Fruit fly (Drosophila melanogaster) whole organism, embryonic: Measurements from ENCODE around the gene CG10208.

Experiments
- B-H2 ChIP-seq: fragments of 200-800 bp; sonication (Bioruptor generic); optimal IDR thresholded peaks from 2 replicates; lab custom pipeline; 2018; ENCODE audit warnings: missing biosample characterization, mild to moderate bottlenecking, missing genetic modification characterization
- C15 ChIP-seq: fragments of 200-800 bp; sonication (Bioruptor generic); IDR thresholded peaks from 3 replicates; pipeline ENCODE4 v1.3.6; 2022; ENCODE audit warnings: missing biosample characterization, missing genetic modification characterization
- CG10147 ChIP-seq: fragments of 200-800 bp; sonication (Bioruptor generic); optimal IDR thresholded peaks from 2 replicates; lab custom pipeline; 2019; ENCODE audit warnings: missing biosample characterization, mild to moderate bottlenecking, missing genetic modification characterization, moderate library complexity
- CG10267 ChIP-seq: fragments of 200-800 bp; sonication (Bioruptor generic); optimal IDR thresholded peaks from 2 replicates; lab custom pipeline; 2018; ENCODE audit warnings: missing biosample characterization, mild to moderate bottlenecking, missing genetic modification characterization, moderate library complexity
- CG10565 ChIP-seq: fragments of 200-800 bp; sonication (Bioruptor generic); optimal IDR thresholded peaks from 3 replicates; lab custom pipeline; 2016; ENCODE audit warnings: missing biosample characterization, mild to moderate bottlenecking, missing genetic modification characterization
- CG11093 ChIP-seq: fragments of 200-800 bp; sonication (Bioruptor generic); IDR thresholded peaks from 3 replicates; pipeline ENCODE4 v1.3.6; 2022; ENCODE audit warnings: missing biosample characterization, missing genetic modification characterization
- CG11456 ChIP-seq: fragments of 200-800 bp; sonication (Bioruptor generic); IDR thresholded peaks from 3 replicates; pipeline ENCODE4 v1.3.6; 2022; ENCODE audit warnings: missing biosample characterization, missing genetic modification characterization
- CG12659 ChIP-seq: fragments of 200-800 bp; sonication (Bioruptor generic); optimal IDR thresholded peaks from 3 replicates; lab custom pipeline; 2017; ENCODE audit warnings: mild to moderate bottlenecking, missing biosample characterization, missing genetic modification reagents, missing genetic modification characterization
- CG17802 ChIP-seq: fragments of 200-800 bp; sonication (Bioruptor generic); optimal IDR thresholded peaks from 2 replicates; lab custom pipeline; 2018; ENCODE audit warnings: missing biosample characterization, mild to moderate bottlenecking, missing genetic modification characterization, moderate library complexity
- CG17829 ChIP-seq: fragments of 200-800 bp; optimal IDR thresholded peaks from 2 replicates; lab custom pipeline; 2019; ENCODE audit warnings: missing biosample characterization, mild to moderate bottlenecking, missing genetic modification characterization, moderate library complexity
- CG18011 ChIP-seq: fragments of 200-800 bp; sonication (Bioruptor generic); optimal IDR thresholded peaks from 2 replicates; lab custom pipeline; 2017; ENCODE audit warnings: missing biosample characterization, missing genetic modification characterization, mild to moderate bottlenecking, moderate library complexity, missing genotype
- CG31388 ChIP-seq: fragments of 200-800 bp; sonication (Bioruptor generic); optimal IDR thresholded peaks from 2 replicates; lab custom pipeline; 2016; ENCODE audit warnings: missing biosample characterization, missing genetic modification characterization
- CG32767 ChIP-seq: fragments of 200-800 bp; sonication (Bioruptor generic); IDR thresholded peaks from 2 replicates; pipeline ENCODE4 v1.3.6; 2022; ENCODE audit warnings: missing biosample characterization, missing genetic modification characterization
- CG4707 ChIP-seq: fragments of 200-800 bp; sonication (Bioruptor generic); optimal IDR thresholded peaks from 2 replicates; lab custom pipeline; 2018; ENCODE audit warnings: missing biosample characterization, mild to moderate bottlenecking, missing genetic modification characterization, moderate library complexity
- CG4820 ChIP-seq: fragments of 200-800 bp; sonication (Bioruptor generic); optimal IDR thresholded peaks from 3 replicates; lab custom pipeline; 2016; ENCODE audit warnings: missing biosample characterization, missing genetic modification characterization
- CG6654 ChIP-seq: fragments of 200-800 bp; sonication (Bioruptor generic); optimal IDR thresholded peaks from 2 replicates; lab custom pipeline; 2017; ENCODE audit warnings: missing biosample characterization, mild to moderate bottlenecking, missing genetic modification characterization
- CG7786 ChIP-seq: fragments of 200-800 bp; sonication (Bioruptor generic); optimal IDR thresholded peaks from 2 replicates; lab custom pipeline; 2016; ENCODE audit warnings: missing biosample characterization, missing genetic modification characterization
- CG8944 ChIP-seq: fragments of 200-800 bp; sonication (Bioruptor generic); optimal IDR thresholded peaks from 3 replicates; lab custom pipeline; 2016; ENCODE audit warnings: missing biosample characterization, missing genetic modification characterization
- CG9437 ChIP-seq: fragments of 200-800 bp; sonication (Bioruptor generic); optimal IDR thresholded peaks from 2 replicates; lab custom pipeline; 2018; ENCODE audit warnings: missing biosample characterization, mild to moderate bottlenecking, missing genetic modification characterization
- CHES-1-like ChIP-seq: fragments of 200-800 bp; sonication (Bioruptor generic); optimal IDR thresholded peaks from 2 replicates; lab custom pipeline; 2016; ENCODE audit warnings: missing biosample characterization, missing genetic modification characterization
- Dp ChIP-seq: fragments of 200-800 bp; sonication (Bioruptor generic); optimal IDR thresholded peaks from 2 replicates; lab custom pipeline; 2018; ENCODE audit warnings: missing biosample characterization, mild to moderate bottlenecking, missing genetic modification characterization, moderate library complexity
- Ets97D ChIP-seq: fragments of 200-800 bp; sonication (Bioruptor generic); optimal IDR thresholded peaks from 3 replicates; lab custom pipeline; 2016; ENCODE audit warnings: missing biosample characterization, missing genetic modification characterization
- Hr78 ChIP-seq, 2 experiments: fragments of 200-800 bp in 1 of 2; fragments of >200 bp in 1 of 2; sonication (Bioruptor generic) in 1 of 2; optimal IDR thresholded peaks; 2 replicates each; lab custom pipeline; 2017 to 2019; ENCODE audit warnings: missing biosample characterization in 2 of 2, missing genetic modification characterization in 2 of 2, mild to moderate bottlenecking in 1 of 2, moderate library complexity in 1 of 2
- MBD-R2 ChIP-seq: fragments of 200-800 bp; sonication (Bioruptor generic); IDR thresholded peaks from 2 replicates; pipeline ENCODE4 v1.3.6; 2022; ENCODE audit warnings: missing biosample characterization, missing genetic modification characterization
- Mrtf ChIP-seq: fragments of 200-800 bp; sonication (Bioruptor generic); IDR thresholded peaks from 3 replicates; pipeline ENCODE4 v1.3.6; 2022; ENCODE audit warnings: missing biosample characterization, missing genetic modification characterization
- Pdp1 ChIP-seq, 2 experiments: fragments of 200-800 bp; sonication (Bioruptor generic); optimal IDR thresholded peaks; 3 replicates each; lab custom pipeline; 2016; ENCODE audit warnings: missing biosample characterization in 2 of 2, missing genetic modification characterization in 2 of 2, mild to moderate bottlenecking in 1 of 2, moderate library complexity in 1 of 2
- Scr ChIP-seq: fragments of 200-800 bp; sonication (Bioruptor generic); IDR thresholded peaks from 2 replicates; pipeline ENCODE4 v1.3.6; 2022; ENCODE audit warnings: missing biosample characterization, missing genetic modification characterization; ENCODE audit not compliant: partially characterized antibody
- ac ChIP-seq: fragments of 200-800 bp; sonication (Bioruptor generic); optimal IDR thresholded peaks from 3 replicates; lab custom pipeline; 2017; ENCODE audit warnings: missing biosample characterization, mild to moderate bottlenecking, missing genetic modification characterization
- ara ChIP-seq: fragments of 200-800 bp; sonication (Bioruptor generic); IDR thresholded peaks from 2 replicates; pipeline ENCODE4 v1.3.6; 2022; ENCODE audit warnings: missing biosample characterization, missing genetic modification characterization
- cad ChIP-seq: fragments of >200 bp; optimal IDR thresholded peaks from 2 replicates; lab custom pipeline; 2017; ENCODE audit warnings: missing biosample characterization, missing genetic modification characterization
- crc ChIP-seq: fragments of 200-800 bp; sonication (Bioruptor generic); optimal IDR thresholded peaks from 2 replicates; lab custom pipeline; 2016; ENCODE audit warnings: missing biosample characterization, missing genetic modification characterization
- fd64A ChIP-seq: fragments of 200-800 bp; sonication (Bioruptor generic); optimal IDR thresholded peaks from 3 replicates; lab custom pipeline; 2018; ENCODE audit warnings: missing biosample characterization, mild to moderate bottlenecking, missing genetic modification characterization
- gem ChIP-seq: fragments of 200-800 bp; sonication (Bioruptor generic); optimal IDR thresholded peaks from 2 replicates; lab custom pipeline; 2019; ENCODE audit warnings: missing biosample characterization, mild to moderate bottlenecking, missing genetic modification characterization, moderate library complexity
- hbn ChIP-seq: fragments of 200-800 bp; sonication (Bioruptor generic); IDR thresholded peaks from 2 replicates; pipeline ENCODE4 v1.3.6; 2022; ENCODE audit warnings: missing biosample characterization, missing genetic modification characterization; ENCODE audit not compliant: partially characterized antibody
- jigr1 ChIP-seq: fragments of 200-800 bp; sonication (Bioruptor generic); IDR thresholded peaks from 3 replicates; pipeline ENCODE4 v1.3.6; 2022; ENCODE audit warnings: missing biosample characterization, missing genetic modification characterization
- lab ChIP-seq: fragments of 200-800 bp; sonication (Bioruptor generic); optimal IDR thresholded peaks from 3 replicates; lab custom pipeline; 2017; ENCODE audit warnings: missing biosample characterization, missing genetic modification characterization, mild to moderate bottlenecking, moderate library complexity, missing genetic modification reagents
- lbe ChIP-seq: fragments of 200-800 bp; sonication (Bioruptor generic); optimal IDR thresholded peaks from 2 replicates; lab custom pipeline; 2016; ENCODE audit warnings: missing biosample characterization, mild to moderate bottlenecking, missing genetic modification characterization
- luna ChIP-seq: fragments of 200-800 bp; sonication (Bioruptor generic); optimal IDR thresholded peaks from 2 replicates; lab custom pipeline; 2016; ENCODE audit warnings: missing biosample characterization, missing genetic modification characterization
- peb ChIP-seq: fragments of 200-800 bp; sonication (Bioruptor generic); IDR thresholded peaks from 2 replicates; pipeline ENCODE4 v1.3.6; 2022; ENCODE audit warnings: missing biosample characterization, missing genetic modification characterization
- psq ChIP-seq: fragments of 200-800 bp; sonication (Bioruptor generic); optimal IDR thresholded peaks from 2 replicates; lab custom pipeline; 2017; ENCODE audit warnings: missing biosample characterization, missing genetic modification characterization
- sc ChIP-seq, 3 experiments: fragments of >200 bp in 2 of 3; fragments of 200-800 bp in 1 of 3; sonication (Bioruptor generic) in 1 of 3; optimal IDR thresholded peaks; 2 replicates in 2 of 3; 3 replicates in 1 of 3; lab custom pipeline; 2017; ENCODE audit warnings: mild to moderate bottlenecking in 1 of 3, missing biosample characterization in 1 of 3, missing genetic modification characterization in 1 of 3, missing genetic modification reagents in 1 of 3
- sd ChIP-seq: fragments of 200-800 bp; sonication (Bioruptor generic); optimal IDR thresholded peaks from 3 replicates; lab custom pipeline; 2018; ENCODE audit warnings: missing biosample characterization, mild to moderate bottlenecking, missing genetic modification characterization, moderate library complexity
- ttk ChIP-seq: fragments of 200-800 bp; sonication (Bioruptor generic); IDR thresholded peaks from 2 replicates; pipeline ENCODE4 v2.1.2; 2022; ENCODE audit warnings: missing biosample characterization, missing genetic modification characterization
- unc-4 ChIP-seq: fragments of 200-800 bp; sonication (Bioruptor generic); IDR thresholded peaks from 2 replicates; pipeline ENCODE4 v1.3.6; 2022; ENCODE audit warnings: missing biosample characterization, missing genetic modification characterization; ENCODE audit not compliant: partially characterized antibody
- zen2 ChIP-seq: fragments of 200-800 bp; sonication (Bioruptor generic); IDR thresholded peaks from 3 replicates; pipeline ENCODE4 v1.3.6; 2022; ENCODE audit warnings: missing biosample characterization, missing genetic modification characterization; ENCODE audit not compliant: partially characterized antibody
- zfh1 ChIP-seq: fragments of 200-800 bp; sonication (Bioruptor generic); IDR thresholded peaks from 3 replicates; pipeline ENCODE4 v1.3.6; 2022; ENCODE audit warnings: missing biosample characterization, missing genetic modification characterization

Gene CG10208

dm6 chr3R:23782456-23783402 is 8.8 kb upstream of the CG10208 start (continued):
- peak in 1 of 2 experiments; percentile 97 for TF ChIP-seq Hr78 (GFP tag; optimal IDR thresholded peaks at IDR 0.05; lab: Kevin White, UChicago)
- no peak for TF ChIP-seq Scr
- peak; percentile 93 for TF ChIP-seq ac
- peak; percentile 92 for TF ChIP-seq CG10267 (tag; lab: Kevin White, UChicago)
- peak; percentile 86 for TF ChIP-seq lab (GFP tag; lab: Kevin White, UChicago)
- peak; percentile 47 for TF ChIP-seq crc (GFP tag; lab: Kevin White, UChicago)
- TF ChIP-seq gem (tag; lab: Kevin White, UChicago) = peak; percentile 95
- peak; percentile 73 for TF ChIP-seq CG8944 (GFP tag; lab: Kevin White, UChicago)
- TF ChIP-seq CG10565 (GFP tag; lab: Kevin White, UChicago) = peak; percentile 66
- no peak for TF ChIP-seq unc-4 (GFP tag; lab: Robert Waterston, UW)
- no peak for TF ChIP-seq sc (optimal IDR thresholded peaks at IDR 0.05; lab: Kevin White, UChicago)
- peak; percentile 91 for TF ChIP-seq sc (GFP tag; optimal IDR thresholded peaks at IDR 0.05; lab: Kevin White, UChicago)
- peak; percentile 11 for TF ChIP-seq cad
- TF ChIP-seq ara = peak; percentile 93
- peak; percentile 72 for TF ChIP-seq CG4707 (GFP tag; lab: Kevin White, UChicago)
- TF ChIP-seq C15 (GFP tag; lab: Robert Waterston, UW) = no peak
- 0 out of 3 replicates have a peak, but pooled peaks have one; percentile 57 for TF ChIP-seq CG11456
- TF ChIP-seq MBD-R2 (GFP tag; lab: Robert Waterston, UW) = peak; percentile 32; the same call in 1 of the 2 replicates
- TF ChIP-seq CG9437 = peak; percentile 83
- peak; percentile 48 for TF ChIP-seq sd (tag; lab: Kevin White, UChicago)
- TF ChIP-seq CG31388 (GFP tag; lab: Kevin White, UChicago) = peak; percentile 68
- TF ChIP-seq CG4820 (GFP tag; lab: Kevin White, UChicago) = peak; percentile 91
- no peak for TF ChIP-seq hbn (GFP tag; lab: Robert Waterston, UW)
- TF ChIP-seq Dp (GFP tag; lab: Kevin White, UChicago) = no peak
- TF ChIP-seq CG17802 (tag; lab: Kevin White, UChicago) = peak; percentile 77
- peak; percentile 95 for TF ChIP-seq CG17829 (tag; lab: Kevin White, UChicago)
- no peak for TF ChIP-seq luna (GFP tag; lab: Kevin White, UChicago)
- TF ChIP-seq psq (GFP tag; lab: Kevin White, UChicago) = peak; percentile 52
- TF ChIP-seq lbe (GFP tag; lab: Kevin White, UChicago) = peak; percentile 73
- no peak for TF ChIP-seq zen2 (GFP tag; lab: Robert Waterston, UW)
- peak; percentile 70 for TF ChIP-seq ttk (GFP tag; lab: Robert Waterston, UW)
- peak; percentile 61 for TF ChIP-seq CG7786 (GFP tag; lab: Kevin White, UChicago)
- peak; percentile 95 for TF ChIP-seq zfh1
- TF ChIP-seq Mrtf (GFP tag; lab: Robert Waterston, UW) = peak; percentile 59; the same call in 2 of the 3 replicates
- TF ChIP-seq CG11093 (GFP tag; lab: Robert Waterston, UW) = peak; percentile 84
- peak; percentile 76 to 82 for TF ChIP-seq Pdp1 (GFP tag; optimal IDR thresholded peaks at IDR 0.05; lab: Kevin White, UChicago)
- peak; percentile 1 for TF ChIP-seq CG10147
- TF ChIP-seq CHES-1-like (GFP tag; lab: Kevin White, UChicago) = peak; percentile 38
- TF ChIP-seq Ets97D = peak; percentile 64
- peak; percentile 57; the same call in 1 of the 3 replicates for TF ChIP-seq jigr1 (GFP tag; lab: Robert Waterston, UW)
- peak; percentile 66; the same call in 1 of the 2 replicates for TF ChIP-seq CG32767
- peak; percentile 65 for TF ChIP-seq CG6654 (GFP tag; lab: Kevin White, UChicago)
- peak; percentile 75 for TF ChIP-seq CG12659 (GFP tag; lab: Kevin White, UChicago)
- TF ChIP-seq CG18011 (GFP tag; lab: Kevin White, UChicago) = peak; percentile 52
- TF ChIP-seq B-H2 = peak; percentile 52
- peak; percentile 84 for TF ChIP-seq peb (GFP tag; lab: Robert Waterston, UW)
- TF ChIP-seq fd64A (GFP tag; lab: Kevin White, UChicago) = peak; percentile 55
